Fruit fly (Drosophila melanogaster) whole organism, embryonic: ENCODE measurements around the gene RpL24-like.

Experiments
- BEAF-32 ChIP-seq: fragments of 200-800 bp; sonication (Bioruptor generic); optimal IDR thresholded peaks from 3 replicates; lab custom pipeline; 2017; ENCODE audit warnings: missing biosample characterization, missing genetic modification characterization, mild to moderate bottlenecking, moderate library complexity, missing genetic modification reagents
- Bdp1 ChIP-seq: fragments of 200-800 bp; sonication (Bioruptor generic); optimal IDR thresholded peaks from 3 replicates; lab custom pipeline; 2016; ENCODE audit warnings: missing biosample characterization, missing genetic modification characterization
- Bgb ChIP-seq: fragments of 200-800 bp; sonication (Bioruptor generic); IDR thresholded peaks from 2 replicates; pipeline ENCODE4 v1.3.6; 2022; ENCODE audit warnings: missing biosample characterization, missing genetic modification characterization; ENCODE audit not compliant: partially characterized antibody
- CG11504 ChIP-seq: fragments of 200-800 bp; sonication (Bioruptor generic); optimal IDR thresholded peaks from 3 replicates; lab custom pipeline; 2019; ENCODE audit warnings: missing biosample characterization, mild to moderate bottlenecking, missing genetic modification characterization, moderate library complexity
- CG12155 ChIP-seq: fragments of 200-800 bp; sonication (Bioruptor generic); optimal IDR thresholded peaks from 3 replicates; lab custom pipeline; 2016; ENCODE audit warnings: missing biosample characterization, missing genetic modification characterization
- CG13123 ChIP-seq: fragments of 200-800 bp; sonication (Bioruptor generic); optimal IDR thresholded peaks from 2 replicates; lab custom pipeline; 2016; ENCODE audit warnings: missing biosample characterization, missing genetic modification characterization
- CG13287 ChIP-seq: fragments of 200-800 bp; sonication (Bioruptor generic); IDR thresholded peaks from 2 replicates; pipeline ENCODE4 v1.3.6; 2022; ENCODE audit warnings: missing biosample characterization, missing genetic modification characterization; ENCODE audit not compliant: partially characterized antibody
- CG14860 ChIP-seq: fragments of 200-800 bp; sonication (Bioruptor generic); IDR thresholded peaks from 3 replicates; pipeline ENCODE4 v1.3.6; 2022; ENCODE audit warnings: missing biosample characterization, missing genetic modification characterization; ENCODE audit not compliant: partially characterized antibody
- CG16813 ChIP-seq: fragments of 200-800 bp; sonication (Bioruptor generic); IDR thresholded peaks from 3 replicates; pipeline ENCODE4 v1.3.6; 2022; ENCODE audit warnings: missing biosample characterization, missing genetic modification characterization; ENCODE audit not compliant: partially characterized antibody
- CG17328 ChIP-seq: fragments of 200-800 bp; sonication (Bioruptor generic); IDR thresholded peaks from 2 replicates; pipeline ENCODE4 v1.3.6; 2022; ENCODE audit warnings: missing biosample characterization, missing genetic modification characterization
- CG2116 ChIP-seq: fragments of 200-800 bp; sonication (Bioruptor generic); optimal IDR thresholded peaks from 3 replicates; lab custom pipeline; 2018; ENCODE audit warnings: missing biosample characterization, mild to moderate bottlenecking, missing genetic modification characterization
- CG34224 ChIP-seq: fragments of 200-800 bp; sonication (Bioruptor generic); IDR thresholded peaks from 3 replicates; pipeline ENCODE4 v1.3.6; 2022; ENCODE audit warnings: missing biosample characterization, missing genetic modification characterization; ENCODE audit not compliant: partially characterized antibody
- CG3838 ChIP-seq: fragments of 200-800 bp; sonication (Bioruptor generic); optimal IDR thresholded peaks from 3 replicates; lab custom pipeline; 2016; ENCODE audit warnings: missing biosample characterization, missing genetic modification characterization
- CG42726 ChIP-seq: fragments of 200-800 bp; sonication (Bioruptor generic); IDR thresholded peaks from 2 replicates; pipeline ENCODE4 v1.3.6; 2022; ENCODE audit warnings: missing biosample characterization, missing genetic modification characterization; ENCODE audit not compliant: partially characterized antibody
- CG6791 ChIP-seq: fragments of 200-800 bp; sonication (Bioruptor generic); IDR thresholded peaks from 3 replicates; pipeline ENCODE4 v1.3.6; 2022; ENCODE audit warnings: missing biosample characterization, missing genetic modification characterization; ENCODE audit not compliant: partially characterized antibody
- CG8478 ChIP-seq: fragments of >200 bp; optimal IDR thresholded peaks from 2 replicates; lab custom pipeline; 2018
- CG8924 ChIP-seq: fragments of 200-800 bp; optimal IDR thresholded peaks from 3 replicates; lab custom pipeline; 2019; ENCODE audit warnings: missing biosample characterization, mild to moderate bottlenecking, missing genetic modification characterization, moderate library complexity
- CoRest ChIP-seq: fragments of 200-800 bp; sonication (Bioruptor generic); optimal IDR thresholded peaks from 3 replicates; lab custom pipeline; 2018; ENCODE audit warnings: missing biosample characterization, mild to moderate bottlenecking, missing genetic modification characterization, moderate library complexity
- Doc3 ChIP-seq: fragments of 200-800 bp; sonication (Bioruptor generic); IDR thresholded peaks from 3 replicates; pipeline ENCODE4 v1.3.6; 2022; ENCODE audit warnings: missing biosample characterization, missing genetic modification characterization; ENCODE audit not compliant: partially characterized antibody
- Dref ChIP-seq: fragments of 200-800 bp; sonication (Bioruptor generic); IDR thresholded peaks from 2 replicates; pipeline ENCODE4 v1.3.6; 2022; ENCODE audit warnings: missing biosample characterization, missing genetic modification characterization
- E2f2 ChIP-seq: fragments of 200-800 bp; sonication (Bioruptor generic); IDR thresholded peaks from 2 replicates; pipeline ENCODE4 v1.3.6; 2022; ENCODE audit warnings: missing biosample characterization, missing genetic modification characterization
- Ets65A ChIP-seq: fragments of 200-800 bp; sonication (Bioruptor generic); peaks from one replicate; lab custom pipeline; 2016; ENCODE audit warnings: missing biosample characterization, missing genetic modification characterization
- Gsc ChIP-seq: fragments of 200-800 bp; sonication (Bioruptor generic); IDR thresholded peaks from 2 replicates; pipeline ENCODE4 v1.3.6; 2022; ENCODE audit warnings: missing biosample characterization, missing genetic modification characterization
- HmgZ ChIP-seq: fragments of 200-800 bp; sonication (Bioruptor generic); optimal IDR thresholded peaks from 2 replicates; lab custom pipeline; 2018; ENCODE audit warnings: missing biosample characterization, mild to moderate bottlenecking, missing genetic modification characterization
- Hmr ChIP-seq: fragments of 200-800 bp; sonication (Bioruptor generic); optimal IDR thresholded peaks from 3 replicates; lab custom pipeline; 2017; ENCODE audit warnings: mild to moderate bottlenecking, missing biosample characterization, missing genetic modification reagents, missing genetic modification characterization
- MESR4 ChIP-seq: fragments of 200-800 bp; sonication (Bioruptor generic); optimal IDR thresholded peaks from 2 replicates; lab custom pipeline; 2018; ENCODE audit warnings: missing biosample characterization, mild to moderate bottlenecking, missing genetic modification characterization, moderate library complexity
- Myb ChIP-seq: fragments of 200-800 bp; sonication (Bioruptor generic); optimal IDR thresholded peaks from 2 replicates; lab custom pipeline; 2016; ENCODE audit warnings: missing biosample characterization, missing genetic modification characterization
- Opbp ChIP-seq: fragments of 200-800 bp; sonication (Bioruptor generic); IDR thresholded peaks from 3 replicates; pipeline ENCODE4 v1.3.6; 2022; ENCODE audit warnings: missing biosample characterization, missing genetic modification characterization; ENCODE audit not compliant: partially characterized antibody
- Sry-δ ChIP-seq: fragments of 200-800 bp; sonication (Bioruptor generic); optimal IDR thresholded peaks from 2 replicates; lab custom pipeline; 2016; ENCODE audit warnings: missing biosample characterization, missing genetic modification characterization
- amos ChIP-seq: fragments of 200-800 bp; sonication (Bioruptor generic); IDR thresholded peaks from 2 replicates; pipeline ENCODE4 v1.3.6; 2022; ENCODE audit warnings: missing biosample characterization, missing genetic modification characterization; ENCODE audit not compliant: partially characterized antibody
- ato ChIP-seq: fragments of 200-800 bp; sonication (Bioruptor generic); IDR thresholded peaks from 2 replicates; pipeline ENCODE4 v1.3.6; 2022; ENCODE audit warnings: missing biosample characterization, missing genetic modification characterization; ENCODE audit not compliant: partially characterized antibody
- bbx ChIP-seq: fragments of 200-800 bp; sonication (Bioruptor generic); IDR thresholded peaks from 2 replicates; pipeline ENCODE4 v1.3.6; 2022; ENCODE audit warnings: missing biosample characterization, missing genetic modification characterization; ENCODE audit not compliant: partially characterized antibody
- cad ChIP-seq: fragments of >200 bp; optimal IDR thresholded peaks from 2 replicates; lab custom pipeline; 2017; ENCODE audit warnings: missing biosample characterization, missing genetic modification characterization
- chif ChIP-seq, 2 experiments: fragments of 200-800 bp; sonication (Bioruptor generic); optimal IDR thresholded peaks; 3 replicates each; lab custom pipeline; 2016; ENCODE audit warnings: missing biosample characterization in 2 of 2, missing genetic modification characterization in 2 of 2
- esg ChIP-seq: fragments of 200-800 bp; sonication (Bioruptor generic); conservative IDR thresholded peaks from 2 replicates; pipeline ENCODE4 v1.3.6; 2022; ENCODE audit warnings: missing biosample characterization, missing genetic modification characterization
- fd64A ChIP-seq: fragments of 200-800 bp; sonication (Bioruptor generic); optimal IDR thresholded peaks from 3 replicates; lab custom pipeline; 2018; ENCODE audit warnings: missing biosample characterization, mild to moderate bottlenecking, missing genetic modification characterization
- ftz-f1 ChIP-seq: fragments of 200-800 bp; sonication (Bioruptor generic); optimal IDR thresholded peaks from 2 replicates; lab custom pipeline; 2016; ENCODE audit warnings: missing biosample characterization, missing genetic modification characterization
- gcm ChIP-seq: fragments of 200-800 bp; sonication (Bioruptor generic); optimal IDR thresholded peaks from 2 replicates; lab custom pipeline; 2019; ENCODE audit warnings: missing biosample characterization, mild to moderate bottlenecking, missing genetic modification characterization, moderate library complexity
- gfzf ChIP-seq: fragments of 200-800 bp; sonication (Bioruptor generic); optimal IDR thresholded peaks from 2 replicates; lab custom pipeline; 2016; ENCODE audit warnings: missing biosample characterization, mild to moderate bottlenecking, missing genetic modification characterization, moderate library complexity
- grau ChIP-seq: fragments of 200-800 bp; optimal IDR thresholded peaks from 3 replicates; lab custom pipeline; 2019; ENCODE audit warnings: missing biosample characterization, mild to moderate bottlenecking, missing genetic modification characterization, moderate library complexity
- hb ChIP-seq: fragments of 200-800 bp; sonication (Bioruptor generic); IDR thresholded peaks from 3 replicates; pipeline ENCODE4 v1.3.6; 2022; ENCODE audit warnings: missing biosample characterization, missing genetic modification characterization; ENCODE audit not compliant: partially characterized antibody
- sna ChIP-seq: fragments of 200-800 bp; sonication (Bioruptor generic); IDR thresholded peaks from 2 replicates; pipeline ENCODE4 v1.3.6; 2022; ENCODE audit warnings: missing biosample characterization, missing genetic modification characterization; ENCODE audit not compliant: partially characterized antibody
- sob ChIP-seq: fragments of 200-800 bp; sonication (Bioruptor generic); IDR thresholded peaks from 2 replicates; pipeline ENCODE4 v1.3.6; 2022; ENCODE audit warnings: missing biosample characterization, missing genetic modification characterization
- tio ChIP-seq: fragments of 200-800 bp; sonication (Bioruptor generic); optimal IDR thresholded peaks from 2 replicates; lab custom pipeline; 2017; ENCODE audit warnings: missing biosample characterization, missing genetic modification characterization, inconsistent platforms
- tna ChIP-seq: fragments of 200-800 bp; sonication (Bioruptor generic); IDR thresholded peaks from 2 replicates; pipeline ENCODE4 v1.3.6; 2022; ENCODE audit warnings: missing biosample characterization, missing genetic modification characterization; ENCODE audit not compliant: partially characterized antibody
- trem ChIP-seq: fragments of 200-800 bp; optimal IDR thresholded peaks from 3 replicates; lab custom pipeline; 2019; ENCODE audit warnings: missing biosample characterization, mild to moderate bottlenecking, missing genetic modification characterization, moderate library complexity
- unc-4 ChIP-seq: fragments of 200-800 bp; sonication (Bioruptor generic); IDR thresholded peaks from 2 replicates; pipeline ENCODE4 v1.3.6; 2022; ENCODE audit warnings: missing biosample characterization, missing genetic modification characterization; ENCODE audit not compliant: partially characterized antibody
- vnd ChIP-seq: fragments of 200-800 bp; sonication (Bioruptor generic); IDR thresholded peaks from 3 replicates; pipeline ENCODE4 v1.3.6; 2022; ENCODE audit warnings: missing biosample characterization, missing genetic modification characterization; ENCODE audit not compliant: partially characterized antibody
- zf30C ChIP-seq: fragments of 200-800 bp; sonication (Bioruptor generic); optimal IDR thresholded peaks from 3 replicates; lab custom pipeline; 2018; ENCODE audit warnings: missing biosample characterization, mild to moderate bottlenecking, missing genetic modification characterization

Gene RpL24-like

dm6 chr3R:11437528-11437927, 6.1 kb upstream of the RpL24-like start, which contains the start of gene CG17230:
CG17230 (plus strand) TSS chr3R:11437785.
- TF ChIP-seq CG13123 (GFP tag; lab: Kevin White, UChicago): no peak
- TF ChIP-seq CG3838 (GFP tag; lab: Kevin White, UChicago): peak; percentile 72
- TF ChIP-seq CG14860 (GFP tag; lab: Robert Waterston, UW): peak; percentile 72; the same call in 2 of the 3 replicates
- TF ChIP-seq CG42726: peak; percentile 51
- TF ChIP-seq CG8478 (lab: Kevin White, UChicago): no peak
- TF ChIP-seq vnd: peak; percentile 73
- TF ChIP-seq Gsc (GFP tag; lab: Robert Waterston, UW): no peak
- TF ChIP-seq CG13287: peak; percentile 82
- TF ChIP-seq BEAF-32 (GFP tag; lab: Kevin White, UChicago): peak; percentile 81
- TF ChIP-seq fd64A: peak; percentile 17
- TF ChIP-seq tio (GFP tag; lab: Kevin White, UChicago): no peak
- no peak for TF ChIP-seq esg (GFP tag; lab: Robert Waterston, UW)
- peak; percentile 78 for TF ChIP-seq Dref (GFP tag; lab: Robert Waterston, UW)
- TF ChIP-seq CG12155 (GFP tag; lab: Kevin White, UChicago): no peak
- peak; percentile 25 for TF ChIP-seq CG2116 (GFP tag; lab: Kevin White, UChicago)
- peak; percentile 31 for TF ChIP-seq CG11504 (tag; lab: Kevin White, UChicago)
- TF ChIP-seq unc-4 (GFP tag; lab: Robert Waterston, UW): peak; percentile 68
- TF ChIP-seq CG6791: peak; percentile 81
- peak; percentile 49 for TF ChIP-seq E2f2
- no peak for TF ChIP-seq gfzf (GFP tag; lab: Kevin White, UChicago)
- TF ChIP-seq Bdp1: no peak
- TF ChIP-seq gcm (GFP tag; lab: Kevin White, UChicago): no peak
- peak; percentile 88 for TF ChIP-seq CG16813 (GFP tag; lab: Robert Waterston, UW)
- peak; percentile 84 for TF ChIP-seq bbx (GFP tag; lab: Robert Waterston, UW)
- peak; percentile 24 for TF ChIP-seq CoRest
- no peak for TF ChIP-seq ftz-f1
- TF ChIP-seq HmgZ (tag; lab: Kevin White, UChicago): no peak
- peak; percentile 76 for TF ChIP-seq sna (GFP tag; lab: Robert Waterston, UW)
- TF ChIP-seq tna (GFP tag; lab: Robert Waterston, UW): peak; percentile 28; the same call in 1 of the 2 replicates
- no peak for TF ChIP-seq Ets65A (GFP tag; lab: Kevin White, UChicago)
- TF ChIP-seq Hmr: peak; percentile 8
- peak; percentile 82 for TF ChIP-seq Sry-δ (GFP tag; lab: Kevin White, UChicago)
- peak; percentile 34 for TF ChIP-seq zf30C (GFP tag; lab: Kevin White, UChicago)
- peak; percentile 14 for TF ChIP-seq grau (tag; lab: Kevin White, UChicago)
- TF ChIP-seq trem (tag; lab: Kevin White, UChicago): peak; percentile 38
- no peak for TF ChIP-seq cad (GFP tag; lab: Kevin White, UChicago)
- 0 out of 2 replicates have a peak, but pooled peaks have one; percentile 9 for TF ChIP-seq CG17328 (GFP tag; lab: Robert Waterston, UW)
- peak; percentile 64; the same call in 2 of the 3 replicates for TF ChIP-seq hb (GFP tag; lab: Robert Waterston, UW)
- peak; percentile 71 for TF ChIP-seq CG8924 (tag; lab: Kevin White, UChicago)
- peak; percentile 87 for TF ChIP-seq Bgb (GFP tag; lab: Robert Waterston, UW)
- TF ChIP-seq Opbp (GFP tag; lab: Robert Waterston, UW): peak; percentile 75
- peak; percentile 32 for TF ChIP-seq MESR4 (GFP tag; lab: Kevin White, UChicago)
- peak; percentile 68 for TF ChIP-seq Doc3 (GFP tag; lab: Robert Waterston, UW)
- TF ChIP-seq chif (GFP tag; optimal IDR thresholded peaks at IDR 0.05; lab: Kevin White, UChicago): no peak
- TF ChIP-seq amos (GFP tag; lab: Robert Waterston, UW): peak; percentile 89
- TF ChIP-seq ato (GFP tag; lab: Robert Waterston, UW): 0 out of 2 replicates have a peak, but pooled peaks have one; percentile 37
- peak; percentile 77 for TF ChIP-seq CG34224 (GFP tag; lab: Robert Waterston, UW)
- peak; percentile 74 for TF ChIP-seq Myb (GFP tag; lab: Kevin White, UChicago)
- TF ChIP-seq sob (GFP tag; lab: Robert Waterston, UW): 0 out of 2 replicates have a peak, but pooled peaks have one; percentile 13
